Worm (Caenorhabditis elegans) whole organism, L2 larva: ENCODE measurements around the gene F23H12.10.

ENCODE experiments used
- alr-1 ChIP-seq: fragments of 150-350 bp; optimal IDR thresholded peaks from 2 replicates; lab custom pipeline; 2014; ENCODE audit warnings: missing biosample characterization, missing genetic modification characterization
- dmd-4 ChIP-seq: sonication (generic microtip); optimal IDR thresholded peaks from 2 replicates; lab custom pipeline; 2017; ENCODE audit warnings: missing biosample characterization, missing genetic modification characterization
- egl-27 ChIP-seq: sonication (generic microtip); optimal IDR thresholded peaks from 3 replicates; lab custom pipeline; 2017; ENCODE audit warnings: missing biosample characterization, missing genetic modification reagents, missing genetic modification characterization
- mdl-1 ChIP-seq, 2 experiments: fragments of 150-350 bp in 1 of 2; sonication (generic microtip) in 1 of 2; optimal IDR thresholded peaks; 2 replicates each; lab custom pipeline; 2017; ENCODE audit warnings: missing biosample characterization in 2 of 2, missing genetic modification characterization in 2 of 2
- nhr-237 ChIP-seq: fragments of 150-350 bp; optimal IDR thresholded peaks from 2 replicates; lab custom pipeline; 2014; ENCODE audit warnings: missing biosample characterization, missing genetic modification characterization
- nhr-6 ChIP-seq: fragments of 150-350 bp; optimal IDR thresholded peaks from 2 replicates; lab custom pipeline; 2014; ENCODE audit warnings: missing biosample characterization, missing genetic modification characterization
- snpc-4 ChIP-seq: fragments of 150-350 bp; optimal IDR thresholded peaks from 2 replicates; lab custom pipeline; 2014; ENCODE audit warnings: missing biosample characterization, missing genetic modification characterization
- ztf-4 ChIP-seq: fragments of 150-350 bp; optimal IDR thresholded peaks from 2 replicates; lab custom pipeline; 2014; ENCODE audit warnings: missing biosample characterization, missing genetic modification characterization

- no peak for TF ChIP-seq ztf-4 (tag; lab: Kevin White, UChicago)
- TF ChIP-seq alr-1 (tag; lab: Kevin White, UChicago), result no peak
- no peak for TF ChIP-seq dmd-4 (tag; lab: Kevin White, UChicago)
- no peak for TF ChIP-seq egl-27
- no peak for TF ChIP-seq nhr-6 (tag; lab: Kevin White, UChicago)
- TF ChIP-seq mdl-1 (tag; optimal IDR thresholded peaks at IDR 0.05; lab: Kevin White, UChicago), result no peak
- no peak for TF ChIP-seq snpc-4 (tag; lab: Kevin White, UChicago)
- TF ChIP-seq nhr-237 (tag; lab: Kevin White, UChicago), result no peak
These were observed 36.2 kb downstream of the F23H12.10 start, which contains the start of gene twk-13 for ce11 chrV:12337894-12338293.
